Worm (Caenorhabditis elegans): Measurements from ENCODE around the gene irld-14.

The irld-14 gene

DNA sequence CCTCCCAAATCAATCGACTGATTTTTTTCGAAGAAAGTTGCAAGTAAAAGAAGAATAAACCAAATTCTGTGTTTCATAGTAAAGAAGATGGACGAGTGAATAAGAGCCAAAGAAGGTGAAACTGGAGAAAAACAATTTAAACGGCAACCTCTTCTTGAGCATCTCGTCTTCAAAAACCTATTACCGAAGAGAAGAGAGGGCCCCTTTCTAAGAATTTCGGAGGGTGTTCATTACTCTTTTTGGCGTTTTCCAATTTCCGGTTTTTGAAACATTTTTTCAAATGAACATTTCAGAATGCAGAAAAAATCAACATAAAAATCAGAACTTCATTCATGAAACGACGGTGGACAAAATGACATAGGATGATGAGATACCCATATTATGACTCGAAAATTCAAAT lies 15.2 kb downstream of the irld-14 start, which contains the start of gene nmr-2:
Gene nmr-2, minus strand, starts transcription at position 101 of the 400 bp plus-strand sequence.
- TF ChIP-seq flt-1 (GFP tag; IDR thresholded peaks at IDR 0.05) (no peak), ztf-23 (GFP tag; IDR thresholded peaks at IDR 0.05) (no peak), ref-1 (GFP tag; conservative IDR thresholded peaks at IDR 0.05) (no peak), med-1 (GFP tag; optimal IDR thresholded peaks at IDR 0.05; ENCODE audit: insufficient read depth) (no peak), tab-1 (GFP tag; IDR thresholded peaks at IDR 0.05) (no peak), T22C8.4 (GFP tag; IDR thresholded peaks at IDR 0.05) (no peak), klf-2 (GFP tag; conservative IDR thresholded peaks at IDR 0.05) (no peak), ztf-29 (GFP tag; IDR thresholded peaks at IDR 0.05) (no peak), cog-1 (tag; optimal IDR thresholded peaks at IDR 0.05) (no peak)

DNA sequence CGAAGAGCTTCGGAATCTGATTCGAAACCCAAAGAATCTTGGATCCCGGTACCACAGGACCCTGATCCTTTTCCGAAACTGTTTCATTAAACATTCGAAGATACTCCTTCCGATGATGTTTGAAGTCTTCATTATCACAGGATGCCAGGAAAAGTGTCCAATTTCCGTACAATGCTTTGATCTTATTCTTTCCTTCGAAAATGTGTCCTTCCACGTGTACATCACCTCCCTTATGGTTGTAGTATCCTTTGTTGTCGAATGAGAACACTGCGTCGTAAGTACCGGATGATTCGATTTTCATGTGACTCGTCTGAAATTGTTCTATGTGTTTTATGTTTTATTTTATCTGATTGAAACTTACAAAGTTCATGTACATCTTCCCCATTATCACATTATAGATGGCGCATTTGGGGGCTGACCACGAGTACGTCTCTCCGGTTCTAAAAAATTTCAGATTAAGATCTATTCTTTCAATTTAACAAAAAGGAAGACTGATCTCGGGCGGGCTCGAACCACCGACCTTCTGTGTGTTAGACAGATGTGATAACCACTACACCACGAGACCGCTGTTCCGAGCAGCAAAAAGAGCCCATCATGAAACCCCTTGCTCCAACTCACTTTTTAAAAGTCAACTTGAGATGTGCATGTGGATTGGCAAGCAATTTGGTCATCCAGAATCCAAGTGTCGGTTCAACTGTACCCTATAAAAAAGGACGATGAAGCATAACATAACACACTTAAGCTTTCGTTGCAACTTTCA lies 16.4 kb downstream of the irld-14 start:
- TF ChIP-seq med-1 (GFP tag; optimal IDR thresholded peaks at IDR 0.05; ENCODE audit: insufficient read depth) (no peak), klf-2 (GFP tag; conservative IDR thresholded peaks at IDR 0.05) (no peak), T22C8.4 (GFP tag; IDR thresholded peaks at IDR 0.05) (no peak), ztf-29 (GFP tag; IDR thresholded peaks at IDR 0.05) (no peak), ref-1 (GFP tag; conservative IDR thresholded peaks at IDR 0.05) (no peak), flt-1 (GFP tag; IDR thresholded peaks at IDR 0.05) (no peak), ztf-23 (GFP tag; IDR thresholded peaks at IDR 0.05) (no peak), tab-1 (GFP tag; IDR thresholded peaks at IDR 0.05) (no peak), cog-1 (tag; optimal IDR thresholded peaks at IDR 0.05) (no peak)

DNA sequence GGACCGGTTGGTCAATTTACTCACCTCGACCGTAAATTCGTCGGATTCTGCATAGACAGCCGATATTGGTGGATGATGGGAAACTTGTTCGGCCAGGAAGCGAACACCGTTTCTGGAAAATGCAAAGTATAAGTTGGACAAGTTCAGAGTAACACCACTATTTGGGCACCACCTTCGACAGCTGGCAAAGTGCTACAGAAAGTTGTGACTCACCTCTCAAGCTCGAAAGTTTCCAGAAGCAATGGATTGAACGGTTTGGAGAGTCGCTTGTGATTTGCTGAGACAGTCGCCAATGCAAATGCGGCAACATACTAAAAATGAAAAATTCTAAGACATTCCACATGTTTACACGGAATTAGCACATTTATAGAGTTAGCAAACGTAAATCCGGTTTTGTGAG lies 17.0 kb downstream of the irld-14 start:
- no peak for TF ChIP-seq ztf-23 (GFP tag; IDR thresholded peaks at IDR 0.05)
- no peak for TF ChIP-seq med-1 (GFP tag; optimal IDR thresholded peaks at IDR 0.05; ENCODE audit: insufficient read depth)
- no peak for TF ChIP-seq ref-1 (GFP tag; conservative IDR thresholded peaks at IDR 0.05)
- TF ChIP-seq flt-1 (GFP tag; IDR thresholded peaks at IDR 0.05): no peak
- no peak for TF ChIP-seq T22C8.4 (GFP tag; IDR thresholded peaks at IDR 0.05)
- no peak for TF ChIP-seq ztf-29 (GFP tag; IDR thresholded peaks at IDR 0.05)

DNA sequence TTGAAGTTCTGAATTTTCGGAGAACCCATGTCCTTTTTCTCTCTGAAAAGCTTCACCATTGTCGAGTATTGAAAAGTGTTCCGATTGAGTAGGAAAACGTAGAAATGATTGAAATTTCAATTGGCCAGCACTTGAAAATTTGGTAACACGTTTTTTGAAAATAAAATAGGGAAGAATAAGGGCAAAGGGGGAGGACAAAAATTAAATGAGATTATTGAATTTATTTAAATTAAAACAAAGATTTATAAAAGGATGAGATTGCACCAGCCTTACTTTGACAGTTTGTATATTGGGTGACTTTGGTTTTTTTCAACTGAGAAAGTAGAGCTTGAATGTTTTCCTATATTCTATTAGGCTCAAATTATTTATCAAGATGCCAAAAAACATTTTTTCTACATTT lies 17.8 kb downstream of the irld-14 start, which contains the start of gene obr-2:
Gene obr-2, minus strand, starts transcription at position 101 of the 400 bp plus-strand sequence.
- TF ChIP-seq klf-2 (GFP tag; conservative IDR thresholded peaks at IDR 0.05): no peak
- TF ChIP-seq tab-1 (GFP tag; IDR thresholded peaks at IDR 0.05): no peak
- no peak for TF ChIP-seq med-1 (GFP tag; optimal IDR thresholded peaks at IDR 0.05; ENCODE audit: insufficient read depth)
- TF ChIP-seq ztf-23 (GFP tag; IDR thresholded peaks at IDR 0.05): no peak
- no peak for TF ChIP-seq ztf-29 (GFP tag; IDR thresholded peaks at IDR 0.05)
- TF ChIP-seq ref-1 (GFP tag; conservative IDR thresholded peaks at IDR 0.05): no peak
- no peak for TF ChIP-seq T22C8.4 (GFP tag; IDR thresholded peaks at IDR 0.05)
- TF ChIP-seq cog-1 (tag; optimal IDR thresholded peaks at IDR 0.05): no peak
- TF ChIP-seq flt-1 (GFP tag; IDR thresholded peaks at IDR 0.05): no peak

DNA sequence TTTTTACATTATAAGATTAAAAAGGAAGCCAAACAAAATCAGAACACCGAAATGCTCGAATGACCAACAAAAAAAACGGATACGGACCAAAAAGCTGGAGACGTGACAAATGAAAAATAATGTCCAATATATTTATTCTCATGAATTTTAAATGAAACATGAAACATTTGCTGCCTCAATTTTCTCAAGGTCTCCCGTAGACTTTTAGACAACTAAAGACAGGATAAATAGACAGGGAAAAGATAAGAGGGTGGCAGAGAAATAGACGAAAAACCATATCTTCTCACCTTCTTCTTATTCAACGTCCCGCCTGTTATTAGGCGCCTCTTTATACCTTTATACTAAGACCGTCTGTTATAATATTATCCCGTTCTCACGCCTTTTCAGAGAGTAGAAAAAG lies 19.5 kb downstream of the irld-14 start:
- TF ChIP-seq tab-1 (GFP tag; IDR thresholded peaks at IDR 0.05) (no peak), med-1 (GFP tag; optimal IDR thresholded peaks at IDR 0.05; ENCODE audit: insufficient read depth) (no peak), klf-2 (GFP tag; conservative IDR thresholded peaks at IDR 0.05) (no peak), ref-1 (GFP tag; conservative IDR thresholded peaks at IDR 0.05) (no peak), ztf-29 (GFP tag; IDR thresholded peaks at IDR 0.05) (no peak), T22C8.4 (GFP tag; IDR thresholded peaks at IDR 0.05) (no peak), cog-1 (tag; optimal IDR thresholded peaks at IDR 0.05) (no peak), ztf-23 (GFP tag; IDR thresholded peaks at IDR 0.05) (no peak), flt-1 (GFP tag; IDR thresholded peaks at IDR 0.05) (no peak)

DNA sequence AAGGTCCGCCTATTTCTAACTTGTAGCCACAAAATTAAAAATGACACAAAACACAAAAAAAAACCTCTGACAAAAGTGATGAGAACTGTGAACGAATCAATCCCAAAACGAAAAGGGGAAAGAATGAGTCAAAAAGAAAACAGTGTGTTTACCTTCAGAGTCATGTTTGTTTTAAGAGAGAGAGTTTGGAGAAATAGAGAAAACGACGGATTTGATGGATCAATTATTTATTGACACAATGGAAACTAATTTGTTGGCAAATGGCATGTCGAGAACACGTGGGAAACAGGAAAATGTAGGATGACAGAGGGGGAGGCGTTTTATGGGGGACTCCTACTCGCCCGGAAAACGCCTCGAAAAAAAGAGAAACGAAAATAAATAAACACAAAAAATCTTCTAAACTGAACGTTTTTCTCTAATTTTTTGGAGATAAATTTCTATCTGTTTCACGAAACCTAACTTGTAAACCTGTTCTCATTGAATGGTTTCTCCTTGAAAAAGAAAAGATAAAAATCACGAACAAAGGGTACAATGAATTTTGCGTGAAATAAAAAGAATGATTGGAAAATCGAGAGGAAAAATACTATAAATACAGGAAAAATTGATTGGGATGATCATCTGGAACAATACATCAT lies 20.6 kb downstream of the irld-14 start:
- TF ChIP-seq flt-1 (GFP tag; IDR thresholded peaks at IDR 0.05) (no peak), cog-1 (tag; optimal IDR thresholded peaks at IDR 0.05) (no peak), klf-2 (GFP tag; conservative IDR thresholded peaks at IDR 0.05) (no peak), T22C8.4 (GFP tag; IDR thresholded peaks at IDR 0.05) (no peak), ztf-23 (GFP tag; IDR thresholded peaks at IDR 0.05) (no peak), tab-1 (GFP tag; IDR thresholded peaks at IDR 0.05) (no peak), med-1 (GFP tag; optimal IDR thresholded peaks at IDR 0.05; ENCODE audit: insufficient read depth) (no peak), ztf-29 (GFP tag; IDR thresholded peaks at IDR 0.05) (no peak), ref-1 (GFP tag; conservative IDR thresholded peaks at IDR 0.05) (no peak)

DNA sequence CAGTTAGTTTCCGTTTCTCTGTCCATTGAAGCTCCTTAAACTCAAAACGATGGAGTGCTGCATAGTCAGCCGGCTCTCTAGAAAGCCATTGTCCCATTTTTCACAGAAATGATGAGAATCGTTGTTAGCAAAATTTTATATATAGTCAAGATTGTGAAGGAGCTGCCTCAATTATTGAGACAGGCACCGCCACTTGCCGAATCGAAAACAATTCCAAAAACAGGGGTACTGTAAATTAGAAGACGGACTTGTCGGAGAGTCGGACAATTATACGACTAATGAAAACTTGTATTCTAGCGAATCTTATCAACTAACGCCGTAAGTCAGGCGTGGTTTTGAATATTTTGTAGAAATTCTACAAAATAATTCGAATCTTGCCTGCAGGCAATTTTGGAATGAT lies 23.9 kb downstream of the irld-14 start, which contains the start of gene F14H8.2:
Gene F14H8.2, minus strand, starts transcription at position 101 of the 400 bp plus-strand sequence.
- TF ChIP-seq tab-1 (GFP tag; IDR thresholded peaks at IDR 0.05): no peak
- TF ChIP-seq T22C8.4 (GFP tag; IDR thresholded peaks at IDR 0.05): no peak
- TF ChIP-seq cog-1 (tag; optimal IDR thresholded peaks at IDR 0.05): no peak
- TF ChIP-seq klf-2 (GFP tag; conservative IDR thresholded peaks at IDR 0.05): no peak
- TF ChIP-seq ref-1 (GFP tag; conservative IDR thresholded peaks at IDR 0.05): no peak
- TF ChIP-seq med-1 (GFP tag; optimal IDR thresholded peaks at IDR 0.05; ENCODE audit: insufficient read depth): no peak
- TF ChIP-seq ztf-23 (GFP tag; IDR thresholded peaks at IDR 0.05): no peak
- no peak for TF ChIP-seq ztf-29 (GFP tag; IDR thresholded peaks at IDR 0.05)
- TF ChIP-seq flt-1 (GFP tag; IDR thresholded peaks at IDR 0.05): no peak

DNA sequence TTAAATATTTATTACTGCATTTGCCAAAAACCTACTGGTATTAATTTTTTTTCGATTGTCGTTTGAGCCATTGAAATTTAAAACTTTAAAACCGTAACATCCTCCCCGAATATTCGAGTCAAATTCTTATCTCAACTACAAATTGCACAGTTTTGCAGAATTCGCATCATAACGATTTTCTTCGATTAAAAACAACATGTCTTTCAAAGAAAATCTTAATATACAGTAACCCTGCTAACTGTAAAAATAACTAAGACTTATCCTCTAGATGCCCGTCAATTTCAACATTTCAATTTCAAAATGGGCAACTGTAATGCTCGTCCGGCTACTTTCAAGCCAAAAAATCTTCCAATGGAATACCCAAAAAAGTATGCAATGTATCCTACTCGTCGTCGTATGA lies 24.4 kb downstream of the irld-14 start, which contains the start of gene F14H8.5:
Gene F14H8.5, plus strand, starts transcription at position 301 of the 400 bp plus-strand sequence.
- TF ChIP-seq klf-2 (GFP tag; conservative IDR thresholded peaks at IDR 0.05): no peak
- no peak for TF ChIP-seq ref-1 (GFP tag; conservative IDR thresholded peaks at IDR 0.05)
- TF ChIP-seq cog-1 (tag; optimal IDR thresholded peaks at IDR 0.05): no peak
- no peak for TF ChIP-seq med-1 (GFP tag; optimal IDR thresholded peaks at IDR 0.05; ENCODE audit: insufficient read depth)
- TF ChIP-seq ztf-23 (GFP tag; IDR thresholded peaks at IDR 0.05): no peak

DNA sequence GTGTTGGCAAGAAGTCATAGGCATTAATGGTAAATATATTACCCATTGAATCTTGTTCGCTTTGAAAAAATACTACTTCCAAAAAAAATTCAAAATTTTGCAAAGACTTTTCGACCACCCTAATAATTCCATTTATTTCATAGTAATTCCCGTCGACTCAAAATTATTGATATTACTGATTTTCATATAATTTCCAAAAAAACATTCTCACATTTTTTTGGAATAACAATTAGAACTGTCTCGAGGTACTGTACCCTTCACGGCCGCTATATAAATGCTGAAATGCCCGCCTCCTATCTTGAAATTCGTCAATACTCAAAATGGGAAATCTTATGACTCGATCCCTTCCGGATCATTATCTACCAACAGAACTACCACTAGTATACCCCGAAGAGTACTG lies 27.2 kb downstream of the irld-14 start, which contains the start of gene F14H8.4:
Gene F14H8.4, plus strand, starts transcription at position 301 of the 400 bp plus-strand sequence.
- TF ChIP-seq med-1 (GFP tag; optimal IDR thresholded peaks at IDR 0.05; ENCODE audit: insufficient read depth): no peak
- TF ChIP-seq tab-1 (GFP tag; IDR thresholded peaks at IDR 0.05): no peak
- TF ChIP-seq ref-1 (GFP tag; conservative IDR thresholded peaks at IDR 0.05): no peak
- TF ChIP-seq T22C8.4 (GFP tag; IDR thresholded peaks at IDR 0.05): no peak
- no peak for TF ChIP-seq ztf-29 (GFP tag; IDR thresholded peaks at IDR 0.05)
- TF ChIP-seq cog-1 (tag; optimal IDR thresholded peaks at IDR 0.05): no peak
- no peak for TF ChIP-seq ztf-23 (GFP tag; IDR thresholded peaks at IDR 0.05)
- no peak for TF ChIP-seq flt-1 (GFP tag; IDR thresholded peaks at IDR 0.05)

All from whole organism, midembryonic.